Fruit fly (Drosophila melanogaster) whole organism, pupa: ENCODE results near the gene geko.
A peak's percentile ranks its signal among the peaks of the same experiment; 100 is the strongest.

Experiments
- CG32121 ChIP-seq: fragments of 200-800 bp; sonication (Bioruptor generic); IDR thresholded peaks from 2 replicates; pipeline ENCODE4 v1.3.6; 2022; ENCODE audit warnings: missing biosample characterization, missing genetic modification characterization
- CG34367 ChIP-seq: fragments of 200-800 bp; sonication (Bioruptor generic); optimal IDR thresholded peaks from 2 replicates; lab custom pipeline; 2018; ENCODE audit warnings: missing biosample characterization, mild to moderate bottlenecking, missing genetic modification characterization
- D1 ChIP-seq: fragments of 200-800 bp; sonication (Bioruptor generic); optimal IDR thresholded peaks from 2 replicates; lab custom pipeline; 2018; ENCODE audit warnings: missing biosample characterization, mild to moderate bottlenecking, missing genetic modification characterization, moderate library complexity
- Ets98B ChIP-seq: fragments of 200-800 bp; sonication (Bioruptor generic); IDR thresholded peaks from 2 replicates; pipeline ENCODE4 v1.3.6; 2022; ENCODE audit warnings: missing biosample characterization, missing genetic modification characterization

- TF ChIP-seq CG34367 (tag; lab: Kevin White, UChicago) (no peak), CG32121 (0 out of 2 replicates have a peak, but pooled peaks have one; percentile 15), Ets98B (GFP tag; lab: Robert Waterston, UW) (no peak), D1 (tag; lab: Kevin White, UChicago) (no peak)
These were observed 42.5 kb upstream of the geko start for dm6 chr3L:18096726-18097125.
